Fruit fly (Drosophila melanogaster) whole organism, wandering third instar larva: ENCODE results near the gene CG4546.

Experiments used
- Hnf4 ChIP-seq: fragments of 200-800 bp; sonication (Bioruptor generic); optimal IDR thresholded peaks from 2 replicates; lab custom pipeline; 2016; ENCODE audit warnings: missing biosample characterization, mild to moderate bottlenecking, missing genetic modification characterization
- Hr78 ChIP-seq: fragments of >200 bp; optimal IDR thresholded peaks from 2 replicates; lab custom pipeline; 2017; ENCODE audit warnings: missing biosample characterization, missing genetic modification characterization
- Hr83 ChIP-seq: fragments of 200-300 bp; sonication (Bioruptor generic); optimal IDR thresholded peaks from 2 replicates; lab custom pipeline; 2016; ENCODE audit warnings: missing biosample characterization, mild to moderate bottlenecking, missing genetic modification characterization, moderate library complexity; ENCODE audit not compliant: poor library complexity, severe bottlenecking
- Jra ChIP-seq: sonication (Bioruptor generic); optimal IDR thresholded peaks from 2 replicates; lab custom pipeline; 2016; ENCODE audit warnings: missing biosample characterization, missing genetic modification characterization
- Mio ChIP-seq: sonication (Bioruptor generic); optimal IDR thresholded peaks from 2 replicates; lab custom pipeline; 2016; ENCODE audit warnings: missing biosample characterization, missing genetic modification characterization
- OdsH ChIP-seq: fragments of 200-800 bp; sonication (Bioruptor generic); optimal IDR thresholded peaks from 2 replicates; lab custom pipeline; 2016; ENCODE audit warnings: missing biosample characterization, mild to moderate bottlenecking, missing genetic modification characterization
- Sp1 ChIP-seq: fragments of 200-800 bp; sonication (Bioruptor generic); optimal IDR thresholded peaks from 3 replicates; lab custom pipeline; 2019; ENCODE audit warnings: missing biosample characterization, mild to moderate bottlenecking, missing genetic modification characterization, moderate library complexity
- dmrt93B ChIP-seq: fragments of 200-800 bp; sonication (Bioruptor generic); optimal IDR thresholded peaks from 2 replicates; lab custom pipeline; 2018; ENCODE audit warnings: missing biosample characterization, mild to moderate bottlenecking, missing genetic modification characterization
- fru ChIP-seq: fragments of 200-800 bp; sonication (Bioruptor generic); optimal IDR thresholded peaks from 3 replicates; lab custom pipeline; 2016; ENCODE audit warnings: missing biosample characterization, mild to moderate bottlenecking, missing genetic modification characterization
- h ChIP-seq: fragments of 200-800 bp; sonication (Bioruptor generic); optimal IDR thresholded peaks from 3 replicates; lab custom pipeline; 2016; ENCODE audit warnings: missing biosample characterization, mild to moderate bottlenecking, missing genetic modification characterization
- pan ChIP-seq: fragments of >200 bp; optimal IDR thresholded peaks from 2 replicates; lab custom pipeline; 2017
- psq ChIP-seq: fragments of 200-800 bp; sonication (Bioruptor generic); optimal IDR thresholded peaks from 3 replicates; lab custom pipeline; 2017; ENCODE audit warnings: missing biosample characterization, mild to moderate bottlenecking, missing genetic modification characterization, moderate library complexity
- usp ChIP-seq: fragments of >200 bp; optimal IDR thresholded peaks from 2 replicates; lab custom pipeline; 2017; ENCODE audit warnings: missing biosample characterization, missing genetic modification characterization

DNA sequence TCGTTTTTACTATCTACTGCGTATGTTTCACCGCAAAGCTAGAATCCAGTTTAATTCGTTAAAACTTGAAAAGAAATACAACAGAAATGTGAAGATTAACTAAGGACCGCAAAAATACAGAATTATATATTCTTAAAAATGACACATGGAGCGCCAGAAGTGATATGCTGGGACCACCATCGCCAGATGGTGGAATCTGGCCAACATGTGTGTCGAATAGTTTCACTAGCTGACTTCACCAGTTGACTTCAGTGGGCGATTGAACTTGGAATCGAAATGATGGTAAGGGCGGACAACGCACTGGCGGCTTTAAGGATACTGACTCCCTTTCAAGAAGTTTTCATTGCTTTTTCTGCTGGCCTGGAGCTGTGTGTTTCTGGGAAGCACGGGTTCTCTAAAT, 44.3 kb upstream of the CG4546 start, which contains the start of gene CG9593:
- TF ChIP-seq Hr78 (GFP tag; lab: Kevin White, UChicago): no peak
- no peak for TF ChIP-seq OdsH (GFP tag; lab: Kevin White, UChicago)
- TF ChIP-seq dmrt93B (GFP tag; lab: Kevin White, UChicago): no peak
- TF ChIP-seq Jra (GFP tag; lab: Kevin White, UChicago): no peak
- no peak for TF ChIP-seq h (GFP tag; lab: Kevin White, UChicago)
- no peak for TF ChIP-seq usp
- no peak for TF ChIP-seq psq
- no peak for TF ChIP-seq Mio
- no peak for TF ChIP-seq Hr83
- no peak for TF ChIP-seq pan (lab: Kevin White, UChicago)
- TF ChIP-seq fru (GFP tag; lab: Kevin White, UChicago): no peak
- TF ChIP-seq Hnf4: no peak
- TF ChIP-seq Sp1 (GFP tag; lab: Kevin White, UChicago): no peak
